Worm (Caenorhabditis elegans): ENCODE data around the gene F54F7.2.

Gene F54F7.2

ce11 chrX:11814667-11815066, 28.8 kb upstream of the F54F7.2 start, which contains the start of gene C34E11.2:
Gene C34E11.2 (minus strand): TSS chrX:11814750.
- TF ChIP-seq T23F11.4 (GFP tag; optimal IDR thresholded peaks at IDR 0.05) (no peak), ceh-34 (tag; optimal IDR thresholded peaks at IDR 0.05) (peak; percentile 7)

- no peak for TF ChIP-seq zip-5 (tag; optimal IDR thresholded peaks at IDR 0.05)
Observed at ce11 chrX:11816825-11817224, 26.6 kb upstream of the F54F7.2 start.

ce11 chrX:11818711-11819110, 24.8 kb upstream of the F54F7.2 start:
- TF ChIP-seq unc-55 (GFP tag; optimal IDR thresholded peaks at IDR 0.05): peak; percentile 5
- no peak for TF ChIP-seq sdc-2 (tag; optimal IDR thresholded peaks at IDR 0.05)

ce11 chrX:11821159-11821720, 22.2 kb upstream of the F54F7.2 start:
- TF ChIP-seq ceh-31 (tag; optimal IDR thresholded peaks at IDR 0.05) (no peak), hlh-6 (tag; optimal IDR thresholded peaks at IDR 0.05) (no peak), pax-1 (tag; optimal IDR thresholded peaks at IDR 0.05) (no peak), ceh-34 (tag; optimal IDR thresholded peaks at IDR 0.05) (peak; percentile 16), F13H6.1 (tag; optimal IDR thresholded peaks at IDR 0.05) (no peak), pat-9 (tag; optimal IDR thresholded peaks at IDR 0.05) (peak; percentile 28), fax-1 (tag; optimal IDR thresholded peaks at IDR 0.05) (no peak), pros-1 (tag; optimal IDR thresholded peaks at IDR 0.05) (no peak), ceh-24 (tag; optimal IDR thresholded peaks at IDR 0.05) (no peak), hlh-30 (tag; optimal IDR thresholded peaks at IDR 0.05; ENCODE audit: insufficient read depth) (no peak), rnt-1 (tag; optimal IDR thresholded peaks at IDR 0.05) (peak; percentile 1)

- TF ChIP-seq mec-3 (tag; optimal IDR thresholded peaks at IDR 0.05; ENCODE audit: borderline replicate concordance) (no peak), pat-9 (tag; optimal IDR thresholded peaks at IDR 0.05) (no peak), ceh-2 (tag; optimal IDR thresholded peaks at IDR 0.05) (no peak), ceh-30 (tag; optimal IDR thresholded peaks at IDR 0.05) (no peak), pag-3 (tag; optimal IDR thresholded peaks at IDR 0.05; ENCODE audit: borderline replicate concordance) (no peak), rnt-1 (tag; optimal IDR thresholded peaks at IDR 0.05) (no peak), ceh-48 (tag; optimal IDR thresholded peaks at IDR 0.05) (no peak), hlh-8 (tag; optimal IDR thresholded peaks at IDR 0.05) (no peak), ama-1 (optimal IDR thresholded peaks at IDR 0.05) (no peak), ceh-34 (tag; optimal IDR thresholded peaks at IDR 0.05) (no peak), ceh-24 (tag; optimal IDR thresholded peaks at IDR 0.05) (no peak), lin-11 (tag; optimal IDR thresholded peaks at IDR 0.05) (no peak), fkh-6 (tag; optimal IDR thresholded peaks at IDR 0.05) (no peak), syd-9 (tag; optimal IDR thresholded peaks at IDR 0.05) (no peak), unc-42 (tag; optimal IDR thresholded peaks at IDR 0.05) (no peak), elt-2 (tag; optimal IDR thresholded peaks at IDR 0.05) (no peak), ahr-1 (tag; optimal IDR thresholded peaks at IDR 0.05) (no peak), pros-1 (tag; optimal IDR thresholded peaks at IDR 0.05) (no peak), K02D7.2 (tag; optimal IDR thresholded peaks at IDR 0.05) (no peak)
Observed at ce11 chrX:11823704-11824103, 19.8 kb upstream of the F54F7.2 start, which contains the start of gene tag-241. Gene tag-241 (plus strand): TSS chrX:11824004.

ce11 chrX:11826892-11827291, 16.6 kb upstream of the F54F7.2 start:
- TF ChIP-seq Y22D7AL.16 (tag; optimal IDR thresholded peaks at IDR 0.05) (no peak), ceh-45 (GFP tag; IDR thresholded peaks at IDR 0.05) (no peak), ceh-18 (tag; optimal IDR thresholded peaks at IDR 0.05) (no peak), unc-55 (GFP tag; optimal IDR thresholded peaks at IDR 0.05) (no peak), ref-2 (tag; optimal IDR thresholded peaks at IDR 0.05) (no peak), F13H6.1 (tag; optimal IDR thresholded peaks at IDR 0.05) (no peak), C38D4.7 (GFP tag; optimal IDR thresholded peaks at IDR 0.05) (no peak), pag-3 (tag; optimal IDR thresholded peaks at IDR 0.05; ENCODE audit: borderline replicate concordance) (no peak), ceh-24 (tag; optimal IDR thresholded peaks at IDR 0.05) (no peak), tbx-2 (tag; optimal IDR thresholded peaks at IDR 0.05) (no peak), pqm-1 (tag; optimal IDR thresholded peaks at IDR 0.05) (no peak), hlh-15 (tag; optimal IDR thresholded peaks at IDR 0.05) (no peak)

All from whole organism, late embryonic.